Fruit fly (Drosophila melanogaster): Measurements from ENCODE around the gene CG4194.

The CG4194 gene

dm6 chrX:2036383-2036782, 32.0 kb upstream of the CG4194 start:
- no peak for TF ChIP-seq Sox102F (GFP tag; optimal IDR thresholded peaks at IDR 0.05)
- TF ChIP-seq CG10543 (GFP tag; optimal IDR thresholded peaks at IDR 0.05) = peak; percentile 89
- TF ChIP-seq MTF-1 (GFP tag; optimal IDR thresholded peaks at IDR 0.05; ENCODE audit: borderline replicate concordance) = peak; percentile 16
- TF ChIP-seq CG4360 (GFP tag; IDR thresholded peaks at IDR 0.05) = 0 out of 2 replicates have a peak, but pooled peaks have one; percentile 9
- no peak for TF ChIP-seq CG18262 (tag; optimal IDR thresholded peaks at IDR 0.05)
- no peak for TF ChIP-seq Rx (GFP tag; IDR thresholded peaks at IDR 0.05)
- no peak for TF ChIP-seq ems (GFP tag; optimal IDR thresholded peaks at IDR 0.05)
- TF ChIP-seq gfzf (GFP tag; optimal IDR thresholded peaks at IDR 0.05) = no peak
- TF ChIP-seq CG9817 (tag; optimal IDR thresholded peaks at IDR 0.05) = no peak
- TF ChIP-seq salm (tag; optimal IDR thresholded peaks at IDR 0.05) = no peak
- peak; percentile 94 for TF ChIP-seq crol (GFP tag; IDR thresholded peaks at IDR 0.05)
- TF ChIP-seq bbx (GFP tag; IDR thresholded peaks at IDR 0.05; ENCODE audit: partially characterized antibody) = peak; percentile 41; the same call in 1 of the 2 replicates
- TF ChIP-seq CG4820 (GFP tag; optimal IDR thresholded peaks at IDR 0.05) = no peak
- no peak for TF ChIP-seq h (optimal IDR thresholded peaks at IDR 0.05)
- TF ChIP-seq cwo (GFP tag; optimal IDR thresholded peaks at IDR 0.05) = peak; percentile 14
- TF ChIP-seq CG8290 (GFP tag; optimal IDR thresholded peaks at IDR 0.05) = no peak
- peak in 1 of 2 experiments; percentile 56 for TF ChIP-seq CG8290 (tag; optimal IDR thresholded peaks at IDR 0.05)
- no peak for TF ChIP-seq CG6791 (GFP tag; IDR thresholded peaks at IDR 0.05; ENCODE audit: partially characterized antibody)
- no peak for TF ChIP-seq gsb (GFP tag; IDR thresholded peaks at IDR 0.05)
- TF ChIP-seq CG3847 (GFP tag; IDR thresholded peaks at IDR 0.05) = no peak
- peak; percentile 17; the same call in 1 of the 3 replicates for TF ChIP-seq Dbx (GFP tag; IDR thresholded peaks at IDR 0.05)
- TF ChIP-seq knrl (GFP tag; IDR thresholded peaks at IDR 0.05; ENCODE audit: partially characterized antibody) = 0 out of 3 replicates have a peak, but pooled peaks have one; percentile 25
- TF ChIP-seq kni (GFP tag; optimal IDR thresholded peaks at IDR 0.05) = peak; percentile 69
- TF ChIP-seq dmrt11E (tag; optimal IDR thresholded peaks at IDR 0.05) = no peak
- peak; percentile 13; the same call in 1 of the 2 replicates for TF ChIP-seq Drgx (GFP tag; IDR thresholded peaks at IDR 0.05)
- TF ChIP-seq zen2 (GFP tag; IDR thresholded peaks at IDR 0.05; ENCODE audit: partially characterized antibody) = 0 out of 3 replicates have a peak, but pooled peaks have one; percentile 23
- no peak for TF ChIP-seq tna (GFP tag; IDR thresholded peaks at IDR 0.05; ENCODE audit: partially characterized antibody)
- peak; percentile 92 for TF ChIP-seq CG12769 (tag; optimal IDR thresholded peaks at IDR 0.05)
- TF ChIP-seq Optix (GFP tag; IDR thresholded peaks at IDR 0.05) = no peak
- TF ChIP-seq HLH4C (GFP tag; IDR thresholded peaks at IDR 0.05; ENCODE audit: partially characterized antibody) = 0 out of 3 replicates have a peak, but pooled peaks have one; percentile 18
- TF ChIP-seq Gug (GFP tag; IDR thresholded peaks at IDR 0.05) = no peak
- TF ChIP-seq lmd (GFP tag; IDR thresholded peaks at IDR 0.05) = no peak
- TF ChIP-seq cg (GFP tag; optimal IDR thresholded peaks at IDR 0.05) = peak; percentile 32
- TF ChIP-seq CG17385 (GFP tag; optimal IDR thresholded peaks at IDR 0.05) = peak; percentile 32
- peak; percentile 7; the same call in 1 of the 2 replicates for TF ChIP-seq CG13287 (GFP tag; IDR thresholded peaks at IDR 0.05; ENCODE audit: partially characterized antibody)
- TF ChIP-seq CG7928 (GFP tag; optimal IDR thresholded peaks at IDR 0.05) = no peak
- TF ChIP-seq chn (GFP tag; optimal IDR thresholded peaks at IDR 0.05) = peak; percentile 17
- TF ChIP-seq Sry-β (GFP tag; optimal IDR thresholded peaks at IDR 0.05) = no peak
- TF ChIP-seq Jarid2 (GFP tag; optimal IDR thresholded peaks at IDR 0.05) = peak; percentile 76
- 0 out of 2 replicates have a peak, but pooled peaks have one; percentile 24 for TF ChIP-seq bowl (GFP tag; IDR thresholded peaks at IDR 0.05)
- peak; percentile 7 for TF ChIP-seq Nf-YC (tag; optimal IDR thresholded peaks at IDR 0.05)
- peak; percentile 74 for TF ChIP-seq CG5180 (GFP tag; optimal IDR thresholded peaks at IDR 0.05)
- peak; percentile 7 for TF ChIP-seq CG15514 (GFP tag; optimal IDR thresholded peaks at IDR 0.05)
- no peak for TF ChIP-seq Hr39 (optimal IDR thresholded peaks at IDR 0.05)
- 0 out of 2 replicates have a peak, but pooled peaks have one; percentile 17 for TF ChIP-seq wdn (GFP tag; IDR thresholded peaks at IDR 0.05)
- peak; percentile 13 for TF ChIP-seq pros (GFP tag; optimal IDR thresholded peaks at IDR 0.05)
- TF ChIP-seq chm (GFP tag; IDR thresholded peaks at IDR 0.05) = peak; percentile 43; the same call in 1 of the 2 replicates
- peak; percentile 52; the same call in 1 of the 3 replicates for TF ChIP-seq CG6175 (GFP tag; IDR thresholded peaks at IDR 0.05)
- peak; percentile 98 for TF ChIP-seq Deaf1 (tag; optimal IDR thresholded peaks at IDR 0.05)
- no peak for TF ChIP-seq CG3995 (GFP tag; optimal IDR thresholded peaks at IDR 0.05)
